Fruit fly (Drosophila melanogaster): Measurements from ENCODE around the gene Slc25A46b.

Slc25A46b gene

DNA sequence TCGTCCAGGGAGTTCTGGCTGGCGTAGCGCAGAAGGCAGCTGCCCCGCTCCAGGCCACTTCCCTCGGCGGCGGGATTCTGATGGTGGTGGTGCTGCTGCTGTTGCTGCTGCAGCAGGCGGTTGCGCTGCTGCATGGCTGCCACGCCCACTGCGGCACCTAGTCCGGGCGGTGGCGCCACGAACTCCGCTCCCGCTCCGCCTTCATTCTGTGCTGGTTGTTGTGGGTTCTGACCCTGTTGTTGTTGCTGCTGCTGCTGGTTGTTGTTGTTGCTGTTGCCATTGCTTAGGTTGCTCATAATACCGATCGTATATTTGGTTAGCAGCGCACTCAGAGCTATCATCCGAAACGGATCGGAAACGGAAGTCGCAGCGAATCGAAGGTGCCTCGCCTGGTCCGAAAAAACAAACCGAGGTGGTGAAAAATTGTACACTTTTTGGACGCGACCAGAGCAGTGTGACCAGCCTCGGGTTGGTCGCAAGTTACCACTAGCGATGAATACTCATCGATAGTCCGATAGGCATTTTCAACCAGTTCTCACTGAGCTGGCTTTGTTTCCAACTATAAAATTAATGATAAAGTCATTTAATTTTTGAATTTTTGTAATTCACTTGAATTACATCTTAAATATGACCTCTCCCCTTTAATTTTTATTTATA, 41.4 kb downstream of the Slc25A46b start, which contains the start of gene kel (continued):
- TF ChIP-seq slou (GFP tag; optimal IDR thresholded peaks at IDR 0.05) (peak; percentile 35), gem (tag; optimal IDR thresholded peaks at IDR 0.05) (peak; percentile 56), twi (tag; optimal IDR thresholded peaks at IDR 0.05) (no peak), tup (GFP tag; optimal IDR thresholded peaks at IDR 0.05) (no peak), Abd-B (GFP tag; optimal IDR thresholded peaks at IDR 0.05) (no peak), tna (GFP tag; IDR thresholded peaks at IDR 0.05; ENCODE audit: partially characterized antibody) (peak; percentile 33; the same call in 1 of the 2 replicates), nom (GFP tag; optimal IDR thresholded peaks at IDR 0.05) (no peak), CG11560 (tag; IDR thresholded peaks at IDR 0.05) (no peak), shn (GFP tag; optimal IDR thresholded peaks at IDR 0.05) (peak; percentile 12), gsb-n (tag; optimal IDR thresholded peaks at IDR 0.05) (no peak), maf-S (GFP tag; optimal IDR thresholded peaks at IDR 0.05) (no peak), vnd (GFP tag; IDR thresholded peaks at IDR 0.05; ENCODE audit: partially characterized antibody) (peak; percentile 68), D19A (tag; optimal IDR thresholded peaks at IDR 0.05) (no peak), Dip2 (GFP tag; IDR thresholded peaks at IDR 0.05) (no peak), Dek (tag; optimal IDR thresholded peaks at IDR 0.05) (peak; percentile 42), dimm (GFP tag; IDR thresholded peaks at IDR 0.05) (no peak), nau (GFP tag; optimal IDR thresholded peaks at IDR 0.05) (peak; percentile 67), Neu2 (GFP tag; optimal IDR thresholded peaks at IDR 0.05; ENCODE audit: borderline replicate concordance) (no peak), NC2β (GFP tag; optimal IDR thresholded peaks at IDR 0.05) (peak; percentile 46), kah (GFP tag; optimal IDR thresholded peaks at IDR 0.05) (peak; percentile 36), CG4424 (GFP tag; optimal IDR thresholded peaks at IDR 0.05) (peak; percentile 18), CG9437 (GFP tag; optimal IDR thresholded peaks at IDR 0.05) (no peak), CG30403 (GFP tag; optimal IDR thresholded peaks at IDR 0.05) (peak; percentile 49), sens (GFP tag) (peak; percentile 90), Taf1 (GFP tag; IDR thresholded peaks at IDR 0.05) (0 out of 2 replicates have a peak, but pooled peaks have one; percentile 7), Mad (GFP tag; optimal IDR thresholded peaks at IDR 0.05) (peak; percentile 15), E2f2 (GFP tag; IDR thresholded peaks at IDR 0.05) (peak; percentile 51; the same call in 1 of the 2 replicates), slbo (GFP tag; IDR thresholded peaks at IDR 0.05) (peak; percentile 68), sima (GFP tag; optimal IDR thresholded peaks at IDR 0.05) (no peak), crol (GFP tag; IDR thresholded peaks at IDR 0.05) (no peak; the same call in 1 of the 2 replicates), CG15011 (GFP tag; optimal IDR thresholded peaks at IDR 0.05) (no peak), CG2199 (GFP tag; IDR thresholded peaks at IDR 0.05) (0 out of 3 replicates have a peak, but pooled peaks have one; percentile 33), pum (GFP tag; optimal IDR thresholded peaks at IDR 0.05) (no peak), bbx (GFP tag; IDR thresholded peaks at IDR 0.05; ENCODE audit: partially characterized antibody) (peak; percentile 87), CG15601 (tag; optimal IDR thresholded peaks at IDR 0.05) (peak; percentile 22), CG18011 (GFP tag; optimal IDR thresholded peaks at IDR 0.05) (no peak), CG5245 (GFP tag; optimal IDR thresholded peaks at IDR 0.05) (no peak), CG2712 (tag; optimal IDR thresholded peaks at IDR 0.05) (peak; percentile 57), Spps (tag; optimal IDR thresholded peaks at IDR 0.05) (no peak), oc (tag; optimal IDR thresholded peaks at IDR 0.05) (no peak), Max (GFP tag; optimal IDR thresholded peaks at IDR 0.05) (peak; percentile 26), Gug (GFP tag; IDR thresholded peaks at IDR 0.05) (no peak; the same call in 3 of the 4 replicates), fru (optimal IDR thresholded peaks at IDR 0.05) (no peak), Mrtf (GFP tag; IDR thresholded peaks at IDR 0.05) (no peak), hkb (optimal IDR thresholded peaks at IDR 0.05) (no peak), hkb (GFP tag; IDR thresholded peaks at IDR 0.05) (peak; percentile 66), p53 (GFP tag; optimal IDR thresholded peaks at IDR 0.05) (no peak), HHEX (GFP tag; optimal IDR thresholded peaks at IDR 0.05) (peak; percentile 59), Hsf (GFP tag; optimal IDR thresholded peaks at IDR 0.05) (peak; percentile 47), phol (tag; optimal IDR thresholded peaks at IDR 0.05) (peak; percentile 50), Fer1 (GFP tag; optimal IDR thresholded peaks at IDR 0.05) (peak; percentile 71)

Measured in whole organism, embryonic.